Worm (Caenorhabditis elegans) whole organism, L4 larva: Measurements from ENCODE around the gene talp-3.

Source experiments
- ceh-28 ChIP-seq: fragments of 150-350 bp; optimal IDR thresholded peaks from 2 replicates; lab custom pipeline; 2014; ENCODE audit warnings: missing biosample characterization, missing genetic modification reagents, missing genetic modification characterization
- nhr-28 ChIP-seq: fragments of 150-350 bp; optimal IDR thresholded peaks from 2 replicates; lab custom pipeline; 2014; ENCODE audit warnings: missing biosample characterization, missing genetic modification characterization

DNA sequence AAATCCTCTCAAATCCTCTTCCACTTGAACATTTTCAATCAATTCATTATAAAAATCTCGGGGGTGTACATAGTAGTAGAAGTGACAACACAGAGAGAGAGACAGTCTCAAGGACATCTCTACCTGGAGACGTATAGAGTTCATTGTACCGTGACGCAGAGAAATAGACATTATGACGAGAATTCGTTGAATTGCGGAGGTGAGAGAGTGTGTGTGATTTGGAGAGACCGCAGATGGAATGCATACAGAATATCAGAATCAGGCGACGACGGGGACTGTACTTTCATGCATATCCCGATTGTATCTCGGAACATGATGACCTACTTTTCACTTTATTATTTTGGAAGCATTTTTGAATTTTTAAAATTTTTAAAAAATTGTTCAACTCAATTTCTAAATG is 22.6 kb upstream of the talp-3 start:
- TF ChIP-seq ceh-28 (tag; lab: Kevin White, UChicago) (no peak), nhr-28 (tag; lab: Kevin White, UChicago) (peak; percentile 48)
